Fruit fly (Drosophila melanogaster): ENCODE measurements around the gene eIF1A.
A peak's percentile ranks its signal among the peaks of the same experiment; 100 is the strongest.

eIF1A gene

dm6 chr3R:18283441-18283840 is 9.0 kb downstream of the eIF1A start, which contains the start of the genes CG14312 and CG8064 (continued):
- no peak for TF ChIP-seq fd64A (GFP tag; optimal IDR thresholded peaks at IDR 0.05)

- TF ChIP-seq Dll (GFP tag; IDR thresholded peaks at IDR 0.05; ENCODE audit: partially characterized antibody) (no peak), btn (GFP tag; optimal IDR thresholded peaks at IDR 0.05) (no peak), CG14014 (GFP tag; IDR thresholded peaks at IDR 0.05) (no peak), eyg (GFP tag; optimal IDR thresholded peaks at IDR 0.05) (no peak), Fer3 (tag; optimal IDR thresholded peaks at IDR 0.05) (no peak), ase (GFP tag; IDR thresholded peaks at IDR 0.05) (no peak), CG9797 (GFP tag; optimal IDR thresholded peaks at IDR 0.05) (no peak), dati (GFP tag; IDR thresholded peaks at IDR 0.05) (no peak), CG7372 (GFP tag; IDR thresholded peaks at IDR 0.05) (no peak), chif (GFP tag; optimal IDR thresholded peaks at IDR 0.05) (no peak), CG4730 (GFP tag; IDR thresholded peaks at IDR 0.05) (no peak), nom (GFP tag; optimal IDR thresholded peaks at IDR 0.05) (no peak), ci (GFP tag; IDR thresholded peaks at IDR 0.05) (no peak), Oli (tag; optimal IDR thresholded peaks at IDR 0.05) (no peak), Med (GFP tag) (no peak), ftz-f1 (GFP tag; optimal IDR thresholded peaks at IDR 0.05) (no peak)
Measured at dm6 chr3R:18288677-18289076, 14.2 kb downstream of the eIF1A start, which contains the start of gene CG7131. TSS of gene CG7131 (minus strand) at chr3R:18288777.

dm6 chr3R:18291831-18292230 is 17.4 kb downstream of the eIF1A start:
- TF ChIP-seq sug (tag; optimal IDR thresholded peaks at IDR 0.05) = peak; percentile 28
- TF ChIP-seq Hr39 (optimal IDR thresholded peaks at IDR 0.05) = no peak
- no peak for TF ChIP-seq Lim3 (GFP tag; IDR thresholded peaks at IDR 0.05)
- peak; percentile 45 for TF ChIP-seq sd (tag; optimal IDR thresholded peaks at IDR 0.05)
- TF ChIP-seq sens (GFP tag) = no peak
- no peak for TF ChIP-seq sens-2 (GFP tag; IDR thresholded peaks at IDR 0.05)
- peak; percentile 43 for TF ChIP-seq grn (GFP tag; optimal IDR thresholded peaks at IDR 0.05)
- TF ChIP-seq CG6254 (GFP tag; optimal IDR thresholded peaks at IDR 0.05) = no peak
- no peak for TF ChIP-seq CG10979 (tag; optimal IDR thresholded peaks at IDR 0.05)
- TF ChIP-seq CG34376 (GFP tag; optimal IDR thresholded peaks at IDR 0.05) = peak; percentile 69
- no peak for TF ChIP-seq CG10209 (GFP tag; optimal IDR thresholded peaks at IDR 0.05)
- no peak for TF ChIP-seq crc (GFP tag; optimal IDR thresholded peaks at IDR 0.05)
- TF ChIP-seq exex (tag; optimal IDR thresholded peaks at IDR 0.05) = peak; percentile 79
- TF ChIP-seq Antp (GFP tag; optimal IDR thresholded peaks at IDR 0.05) = no peak
- no peak for TF ChIP-seq caup (GFP tag; optimal IDR thresholded peaks at IDR 0.05; ENCODE audit: severe bottlenecking)
- no peak for TF ChIP-seq ase (GFP tag; IDR thresholded peaks at IDR 0.05)
- TF ChIP-seq crol (GFP tag; IDR thresholded peaks at IDR 0.05) = no peak
- TF ChIP-seq Dfd (GFP tag; optimal IDR thresholded peaks at IDR 0.05) = no peak

dm6 chr3R:18292371-18292770 is 17.9 kb downstream of the eIF1A start:
- TF ChIP-seq twi (tag; optimal IDR thresholded peaks at IDR 0.05) (peak; percentile 80), sima (GFP tag; optimal IDR thresholded peaks at IDR 0.05) (no peak)

- TF ChIP-seq Med (GFP tag) (peak; percentile 4), en (GFP tag; optimal IDR thresholded peaks at IDR 0.05) (no peak), wdn (GFP tag; IDR thresholded peaks at IDR 0.05) (no peak), sqz (GFP tag; optimal IDR thresholded peaks at IDR 0.05) (peak; percentile 12), Blimp-1 (GFP tag; optimal IDR thresholded peaks at IDR 0.05) (peak; percentile 53), nom (GFP tag; optimal IDR thresholded peaks at IDR 0.05) (peak; percentile 64), CG7357 (GFP tag; IDR thresholded peaks at IDR 0.05) (no peak), CG2199 (GFP tag; IDR thresholded peaks at IDR 0.05) (peak; percentile 4; the same call in 1 of the 3 replicates), CG2116 (GFP tag; optimal IDR thresholded peaks at IDR 0.05) (no peak)
Measured at dm6 chr3R:18294488-18294887, 20.0 kb downstream of the eIF1A start.
